Worm (Caenorhabditis elegans) whole organism, midembryonic: ENCODE measurements around the gene sdz-11.

ENCODE experiments used
- flt-1 ChIP-seq: fragments of 200-800 bp; sonication (Bioruptor generic); IDR thresholded peaks from 2 replicates; pipeline ENCODE4 v1.3.6; 2022; ENCODE audit warnings: missing genetic modification characterization, missing compliant biosample characterization
- tab-1 ChIP-seq: fragments of 200-800 bp; sonication (Bioruptor generic); IDR thresholded peaks from 2 replicates; pipeline ENCODE4 v1.3.6; 2022; ENCODE audit warnings: missing genetic modification characterization, missing compliant biosample characterization

DNA sequence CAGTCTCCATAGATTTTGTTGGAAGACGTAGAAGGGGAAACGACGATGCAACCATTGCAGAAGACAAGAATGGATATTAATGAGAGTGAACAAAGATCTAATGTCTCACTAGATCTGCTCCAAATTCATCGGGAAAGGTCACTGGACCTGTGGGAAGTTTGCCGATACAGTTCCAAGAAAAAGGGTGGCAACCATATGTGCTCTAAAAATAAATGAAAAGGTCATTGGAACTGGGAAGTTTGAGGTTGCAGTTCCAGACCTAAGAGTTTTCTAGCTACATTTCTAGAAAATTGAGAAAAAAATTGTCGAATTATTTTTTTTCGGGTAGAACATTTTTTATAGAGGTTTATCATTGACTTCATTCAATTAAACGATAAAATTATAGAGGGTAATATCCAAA lies 4.7 kb downstream of the sdz-11 start, which contains the start of gene fbxb-92:
- no peak for TF ChIP-seq flt-1 (GFP tag; lab: Robert Waterston, UW)
- TF ChIP-seq tab-1 (GFP tag; lab: Robert Waterston, UW) = no peak
